Fruit fly (Drosophila melanogaster): ENCODE results near the gene Edg91.

Edg91 gene

dm6 chr3R:17618699-17619150, 7.4 kb upstream of the Edg91 start, which contains the start of the genes CG14324 and CG14326:
TSS of gene CG14324 (minus strand) at chr3R:17618799.
TSS of gene CG14326 (plus strand) at chr3R:17619100.
- TF ChIP-seq noc (tag; optimal IDR thresholded peaks at IDR 0.05): no peak

- no peak for TF ChIP-seq noc (tag; optimal IDR thresholded peaks at IDR 0.05)
These were observed 6.6 kb upstream of the Edg91 start for dm6 chr3R:17617976-17618308.

dm6 chr3R:17617121-17617975, 6.0 kb upstream of the Edg91 start:
- TF ChIP-seq noc (tag; optimal IDR thresholded peaks at IDR 0.05): no peak

dm6 chr3R:17616541-17616940, 5.2 kb upstream of the Edg91 start:
- no peak for TF ChIP-seq noc (tag; optimal IDR thresholded peaks at IDR 0.05)

- TF ChIP-seq noc (tag; optimal IDR thresholded peaks at IDR 0.05): no peak
These were observed 4.4 kb upstream of the Edg91 start for dm6 chr3R:17615746-17616145.

dm6 chr3R:17615076-17615475, 3.8 kb upstream of the Edg91 start:
- no peak for TF ChIP-seq noc (tag; optimal IDR thresholded peaks at IDR 0.05)

dm6 chr3R:17613549-17613948, 2.2 kb upstream of the Edg91 start, which contains the start of gene CG14327:
TSS of gene CG14327 (plus strand) at chr3R:17613709.
- TF ChIP-seq noc (tag; optimal IDR thresholded peaks at IDR 0.05): no peak

dm6 chr3R:17612587-17612986, 1.3 kb upstream of the Edg91 start, which contains the start of gene CG34281:
TSS of gene CG34281 (plus strand) at chr3R:17612887.
- no peak for TF ChIP-seq noc (tag; optimal IDR thresholded peaks at IDR 0.05)

- no peak for TF ChIP-seq noc (tag; optimal IDR thresholded peaks at IDR 0.05)
These were observed 525 bp upstream of the Edg91 start for dm6 chr3R:17611836-17612235.

dm6 chr3R:17609059-17609458, 2.3 kb downstream of the Edg91 start, which contains the start of gene CG14329:
TSS of gene CG14329 (plus strand) at chr3R:17609359.
- TF ChIP-seq noc (tag; optimal IDR thresholded peaks at IDR 0.05): no peak

dm6 chr3R:17605872-17606271, 5.4 kb downstream of the Edg91 start, which contains the start of gene sll:
TSS of gene sll (plus strand) at chr3R:17606106.
- TF ChIP-seq noc (tag; optimal IDR thresholded peaks at IDR 0.05): no peak

- no peak for TF ChIP-seq noc (tag; optimal IDR thresholded peaks at IDR 0.05)
These were observed 6.2 kb downstream of the Edg91 start for dm6 chr3R:17604880-17605667.

dm6 chr3R:17604198-17604879, 7.0 kb downstream of the Edg91 start:
- peak; percentile 34 for TF ChIP-seq noc (tag; optimal IDR thresholded peaks at IDR 0.05)

- no peak for TF ChIP-seq noc (tag; optimal IDR thresholded peaks at IDR 0.05)
These were observed 7.6 kb downstream of the Edg91 start for dm6 chr3R:17603717-17604116.

dm6 chr3R:17602974-17603373, 8.3 kb downstream of the Edg91 start:
- TF ChIP-seq noc (tag; optimal IDR thresholded peaks at IDR 0.05): no peak

- no peak for TF ChIP-seq noc (tag; optimal IDR thresholded peaks at IDR 0.05)
These were observed 9.4 kb downstream of the Edg91 start for dm6 chr3R:17601866-17602265.

Measured in whole organism, larva.